Fruit fly (Drosophila melanogaster) whole organism, embryonic: Measurements from ENCODE around the gene Atg12.

ENCODE experiments used
- Asciz ChIP-seq: fragments of 200-800 bp; sonication (Bioruptor generic); optimal IDR thresholded peaks from 2 replicates; lab custom pipeline; 2017; ENCODE audit warnings: missing biosample characterization, mild to moderate bottlenecking, missing genetic modification characterization, missing genetic modification reagents
- Blimp-1 ChIP-seq: fragments of 200-800 bp; sonication (Bioruptor generic); optimal IDR thresholded peaks from 3 replicates; lab custom pipeline; 2018; ENCODE audit warnings: missing biosample characterization, missing genetic modification characterization, mild to moderate bottlenecking, moderate library complexity, missing genetic modification reagents
- CG11504 ChIP-seq: fragments of 200-800 bp; sonication (Bioruptor generic); optimal IDR thresholded peaks from 3 replicates; lab custom pipeline; 2019; ENCODE audit warnings: missing biosample characterization, mild to moderate bottlenecking, missing genetic modification characterization, moderate library complexity
- CG12219 ChIP-seq: fragments of 200-800 bp; sonication (Bioruptor generic); optimal IDR thresholded peaks from 3 replicates; lab custom pipeline; 2018; ENCODE audit warnings: missing biosample characterization, mild to moderate bottlenecking, missing genetic modification characterization
- CG12769 ChIP-seq: fragments of 200-800 bp; sonication (Bioruptor generic); optimal IDR thresholded peaks from 2 replicates; lab custom pipeline; 2019; ENCODE audit warnings: missing biosample characterization, mild to moderate bottlenecking, missing genetic modification characterization, moderate library complexity
- CG15269 ChIP-seq: fragments of 200-800 bp; sonication (Bioruptor generic); optimal IDR thresholded peaks from 2 replicates; lab custom pipeline; 2018; ENCODE audit warnings: missing biosample characterization, mild to moderate bottlenecking, missing genetic modification characterization, moderate library complexity
- CG17359 ChIP-seq: fragments of 200-800 bp; sonication (Bioruptor generic); optimal IDR thresholded peaks from 3 replicates; lab custom pipeline; 2018; ENCODE audit warnings: missing biosample characterization, mild to moderate bottlenecking, missing genetic modification characterization, moderate library complexity
- CG17361 ChIP-seq: fragments of 200-800 bp; sonication (Bioruptor generic); IDR thresholded peaks from 3 replicates; pipeline ENCODE4 v1.3.6; 2022; ENCODE audit warnings: missing biosample characterization, missing genetic modification characterization
- CG17829 ChIP-seq: fragments of 200-800 bp; optimal IDR thresholded peaks from 2 replicates; lab custom pipeline; 2019; ENCODE audit warnings: missing biosample characterization, mild to moderate bottlenecking, missing genetic modification characterization, moderate library complexity
- CG18262 ChIP-seq: fragments of 200-800 bp; optimal IDR thresholded peaks from 3 replicates; lab custom pipeline; 2019; ENCODE audit warnings: missing biosample characterization, mild to moderate bottlenecking, missing genetic modification characterization, moderate library complexity
- CG4328 ChIP-seq: fragments of 200-800 bp; sonication (Bioruptor generic); optimal IDR thresholded peaks from 3 replicates; lab custom pipeline; 2017; ENCODE audit warnings: missing biosample characterization, missing genetic modification reagents, missing genetic modification characterization
- CG5953 ChIP-seq: fragments of 200-800 bp; sonication (Bioruptor generic); IDR thresholded peaks from 2 replicates; pipeline ENCODE4 v1.3.6; 2022; ENCODE audit warnings: missing biosample characterization, missing genetic modification characterization
- CG6272 ChIP-seq: fragments of 200-800 bp; sonication (Bioruptor generic); IDR thresholded peaks from 2 replicates; pipeline ENCODE4 v1.3.6; 2022; ENCODE audit warnings: missing biosample characterization, missing genetic modification characterization
- CG8765 ChIP-seq: fragments of 200-800 bp; sonication (Bioruptor generic); IDR thresholded peaks from 2 replicates; pipeline ENCODE4 v1.3.6; 2022; ENCODE audit warnings: missing biosample characterization, missing genetic modification characterization
- CG8924 ChIP-seq: fragments of 200-800 bp; optimal IDR thresholded peaks from 3 replicates; lab custom pipeline; 2019; ENCODE audit warnings: missing biosample characterization, mild to moderate bottlenecking, missing genetic modification characterization, moderate library complexity
- CG9437 ChIP-seq: fragments of 200-800 bp; sonication (Bioruptor generic); optimal IDR thresholded peaks from 2 replicates; lab custom pipeline; 2018; ENCODE audit warnings: missing biosample characterization, mild to moderate bottlenecking, missing genetic modification characterization
- CG9727 ChIP-seq: fragments of 200-800 bp; sonication (Bioruptor generic); optimal IDR thresholded peaks from 3 replicates; lab custom pipeline; 2017; ENCODE audit warnings: missing biosample characterization, mild to moderate bottlenecking, missing genetic modification characterization
- Chrac-16 ChIP-seq: fragments of 200-800 bp; sonication (Bioruptor generic); optimal IDR thresholded peaks from 3 replicates; lab custom pipeline; 2016; ENCODE audit warnings: missing biosample characterization, missing genetic modification characterization
- D ChIP-seq, 2 experiments: fragments of 200-800 bp in 1 of 2; fragments of >200 bp in 1 of 2; sonication (Bioruptor generic) in 1 of 2; optimal IDR thresholded peaks; 2 replicates in 1 of 2; 3 replicates in 1 of 2; lab custom pipeline; 2017; ENCODE audit warnings: mild to moderate bottlenecking in 1 of 2, missing biosample characterization in 1 of 2, missing genetic modification characterization in 1 of 2, missing genetic modification reagents in 1 of 2
- Ets97D ChIP-seq: fragments of 200-800 bp; sonication (Bioruptor generic); optimal IDR thresholded peaks from 3 replicates; lab custom pipeline; 2016; ENCODE audit warnings: missing biosample characterization, missing genetic modification characterization
- HLHmδ ChIP-seq: fragments of 200-800 bp; sonication (Bioruptor generic); optimal IDR thresholded peaks from 2 replicates; lab custom pipeline; 2018; ENCODE audit warnings: missing biosample characterization, mild to moderate bottlenecking, missing genetic modification characterization, moderate library complexity
- Hr51 ChIP-seq, 2 experiments: fragments of 200-800 bp; sonication (Bioruptor generic); optimal IDR thresholded peaks; 2 replicates in 1 of 2; 3 replicates in 1 of 2; lab custom pipeline; 2016 to 2018; ENCODE audit warnings: missing biosample characterization in 2 of 2, missing genetic modification characterization in 2 of 2, mild to moderate bottlenecking in 1 of 2, moderate library complexity in 1 of 2
- Med ChIP-seq: fragments of 200-800 bp; sonication (Bioruptor generic); peaks from one replicate; lab custom pipeline; 2016; ENCODE audit warnings: missing biosample characterization, missing genetic modification characterization, mild to moderate bottlenecking, inconsistent platforms, moderate library complexity
- Nf-YA ChIP-seq: fragments of 200-800 bp; sonication (Bioruptor generic); IDR thresholded peaks from 2 replicates; pipeline ENCODE4 v1.3.6; 2022; ENCODE audit warnings: missing biosample characterization, missing genetic modification characterization
- Pdp1 ChIP-seq, 2 experiments: fragments of 200-800 bp; sonication (Bioruptor generic); optimal IDR thresholded peaks; 3 replicates each; lab custom pipeline; 2016; ENCODE audit warnings: missing biosample characterization in 2 of 2, missing genetic modification characterization in 2 of 2, mild to moderate bottlenecking in 1 of 2, moderate library complexity in 1 of 2
- Ravus ChIP-seq: fragments of 200-800 bp; sonication (Bioruptor generic); IDR thresholded peaks from 2 replicates; pipeline ENCODE4 v1.3.6; 2022; ENCODE audit warnings: missing biosample characterization, missing genetic modification characterization
- Scr ChIP-seq: fragments of 200-800 bp; sonication (Bioruptor generic); IDR thresholded peaks from 2 replicates; pipeline ENCODE4 v1.3.6; 2022; ENCODE audit warnings: missing biosample characterization, missing genetic modification characterization; ENCODE audit not compliant: partially characterized antibody
- Sox100B ChIP-seq: fragments of 200-800 bp; sonication (Bioruptor generic); optimal IDR thresholded peaks from 3 replicates; lab custom pipeline; 2018; ENCODE audit warnings: missing biosample characterization, mild to moderate bottlenecking, missing genetic modification characterization
- br ChIP-seq: fragments of >200 bp; optimal IDR thresholded peaks from 2 replicates; lab custom pipeline; 2017
- cg ChIP-seq: fragments of 200-800 bp; sonication (Bioruptor generic); optimal IDR thresholded peaks from 3 replicates; lab custom pipeline; 2019; ENCODE audit warnings: missing biosample characterization, mild to moderate bottlenecking, missing genetic modification characterization, moderate library complexity
- chinmo ChIP-seq: fragments of 200-800 bp; sonication (Bioruptor generic); IDR thresholded peaks from 4 replicates; pipeline ENCODE4 v1.3.6; 2022; ENCODE audit warnings: missing biosample characterization, missing genetic modification characterization; ENCODE audit not compliant: partially characterized antibody
- cwo ChIP-seq: fragments of 200-800 bp; sonication (Bioruptor generic); optimal IDR thresholded peaks from 3 replicates; lab custom pipeline; 2017; ENCODE audit warnings: missing biosample characterization, missing genetic modification characterization, mild to moderate bottlenecking, moderate library complexity, missing genetic modification reagents
- dimm ChIP-seq: fragments of 200-800 bp; sonication (Bioruptor generic); IDR thresholded peaks from 2 replicates; pipeline ENCODE4 v1.3.6; 2022; ENCODE audit warnings: missing biosample characterization, missing genetic modification characterization
- dmrt99B ChIP-seq: fragments of 200-800 bp; sonication (Bioruptor generic); optimal IDR thresholded peaks from 2 replicates; lab custom pipeline; 2018; ENCODE audit warnings: missing biosample characterization, mild to moderate bottlenecking, missing genetic modification characterization, moderate library complexity
- eve ChIP-seq, 2 experiments: fragments of >200 bp; optimal IDR thresholded peaks; 2 replicates each; lab custom pipeline; 2017; ENCODE audit warnings: missing biosample characterization in 2 of 2, missing genetic modification characterization in 2 of 2
- fd96Cb ChIP-seq: fragments of 200-800 bp; sonication (Bioruptor generic); optimal IDR thresholded peaks from 2 replicates; lab custom pipeline; 2018; ENCODE audit warnings: missing biosample characterization, mild to moderate bottlenecking, missing genetic modification characterization, moderate library complexity
- gce ChIP-seq: fragments of 200-800 bp; sonication (Bioruptor generic); IDR thresholded peaks from 3 replicates; pipeline ENCODE4 v1.3.6; 2022; ENCODE audit warnings: missing biosample characterization, missing genetic modification characterization
- lbe ChIP-seq: fragments of 200-800 bp; sonication (Bioruptor generic); optimal IDR thresholded peaks from 2 replicates; lab custom pipeline; 2016; ENCODE audit warnings: missing biosample characterization, mild to moderate bottlenecking, missing genetic modification characterization
- lola ChIP-seq, 3 experiments: fragments of >200 bp in 2 of 3; fragments of 200-800 bp in 1 of 3; sonication (Bioruptor generic) in 1 of 3; optimal IDR thresholded peaks; 2 replicates each; lab custom pipeline; 2017 to 2019; ENCODE audit warnings: missing biosample characterization in 3 of 3, missing genetic modification characterization in 3 of 3, mild to moderate bottlenecking in 1 of 3, moderate library complexity in 1 of 3
- nom ChIP-seq: fragments of 200-800 bp; sonication (Bioruptor generic); optimal IDR thresholded peaks from 2 replicates; lab custom pipeline; 2017; ENCODE audit warnings: missing biosample characterization, missing genetic modification characterization, mild to moderate bottlenecking, moderate library complexity, missing genetic modification reagents
- oc ChIP-seq: fragments of 200-800 bp; sonication (Bioruptor generic); optimal IDR thresholded peaks from 2 replicates; lab custom pipeline; 2018; ENCODE audit warnings: missing biosample characterization, mild to moderate bottlenecking, missing genetic modification characterization, moderate library complexity
- prd ChIP-seq, 3 experiments: fragments of >200 bp in 2 of 3; fragments of 200-800 bp in 1 of 3; sonication (Bioruptor generic) in 1 of 3; optimal IDR thresholded peaks in 2 of 3; IDR thresholded peaks in 1 of 3; 2 replicates in 2 of 3; 3 replicates in 1 of 3; pipeline versions ENCODE4 v1.3.6 to Lab custom; 2017 to 2022; ENCODE audit warnings: missing biosample characterization in 1 of 3, missing genetic modification characterization in 1 of 3
- pros ChIP-seq: fragments of 200-800 bp; sonication (Bioruptor generic); optimal IDR thresholded peaks from 3 replicates; lab custom pipeline; 2019; ENCODE audit warnings: missing biosample characterization, mild to moderate bottlenecking, missing genetic modification characterization, moderate library complexity
- psq ChIP-seq: fragments of 200-800 bp; sonication (Bioruptor generic); optimal IDR thresholded peaks from 2 replicates; lab custom pipeline; 2017; ENCODE audit warnings: missing biosample characterization, missing genetic modification characterization
- schlank ChIP-seq: fragments of 200-800 bp; sonication (Bioruptor generic); optimal IDR thresholded peaks from 2 replicates; lab custom pipeline; 2018; ENCODE audit warnings: missing biosample characterization, mild to moderate bottlenecking, missing genetic modification characterization
- sens ChIP-seq: fragments of 200-800 bp; sonication (Bioruptor generic); peaks from one replicate; lab custom pipeline; 2016; ENCODE audit warnings: missing biosample characterization, missing genetic modification characterization
- vvl ChIP-seq: fragments of 200-800 bp; sonication (Bioruptor generic); IDR thresholded peaks from 2 replicates; pipeline ENCODE4 v1.3.6; 2022; ENCODE audit warnings: missing biosample characterization, missing genetic modification characterization

Atg12 gene

DNA sequence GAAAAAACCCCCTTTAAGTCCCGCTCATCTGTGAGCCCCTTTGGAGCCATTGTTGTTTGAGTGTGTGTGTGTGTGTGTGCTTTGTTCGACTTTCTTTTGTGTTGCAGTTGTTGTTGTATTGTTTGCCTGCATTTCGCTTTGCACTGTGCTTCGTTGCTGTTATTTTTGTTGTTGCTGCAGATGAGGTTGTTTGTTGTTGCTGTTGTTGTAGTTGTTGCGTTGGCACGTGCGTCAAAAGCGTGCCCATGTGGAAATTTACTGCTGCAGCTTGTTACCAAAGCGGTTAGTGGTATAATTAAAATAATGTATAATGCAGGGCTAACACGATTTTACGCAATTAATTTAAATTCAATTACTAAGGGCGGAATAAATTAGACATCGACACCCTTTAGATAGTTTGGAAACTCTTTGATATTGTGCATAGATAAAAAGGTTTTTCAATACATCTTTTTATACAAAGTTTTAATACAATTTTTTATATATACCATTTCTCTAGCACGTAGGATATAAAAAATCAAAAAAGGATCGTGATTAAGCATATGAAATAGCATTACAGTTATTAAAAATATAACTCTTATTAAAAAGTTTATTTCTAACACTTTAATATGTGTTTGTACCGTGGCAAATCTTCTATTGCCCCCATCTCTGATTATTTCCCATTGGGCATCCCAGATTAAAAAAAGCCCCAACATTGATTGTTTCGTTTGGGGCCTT lies 46.4 kb upstream of the Atg12 start:
- TF ChIP-seq fd96Cb (tag; lab: Kevin White, UChicago) (no peak), Asciz (no peak), CG5953 (no peak), CG6272 (GFP tag; lab: Robert Waterston, UW) (0 out of 2 replicates have a peak, but pooled peaks have one; percentile 12), CG9727 (no peak), lola (GFP tag; optimal IDR thresholded peaks at IDR 0.05; lab: Kevin White, UChicago) (no peak), pros (peak; percentile 44), CG17359 (tag; lab: Kevin White, UChicago) (peak; percentile 13), gce (GFP tag; lab: Robert Waterston, UW) (0 out of 3 replicates have a peak, but pooled peaks have one; percentile 29), prd (optimal IDR thresholded peaks at IDR 0.05; lab: Kevin White, UChicago) (no peak), prd (GFP tag; IDR thresholded peaks at IDR 0.05; lab: Robert Waterston, UW) (0 out of 3 replicates have a peak, but pooled peaks have one; percentile 6), dmrt99B (tag; lab: Kevin White, UChicago) (peak; percentile 26), dimm (GFP tag; lab: Robert Waterston, UW) (no peak), Pdp1 (GFP tag; optimal IDR thresholded peaks at IDR 0.05; lab: Kevin White, UChicago) (peak in 1 of 2 experiments; percentile 23), CG4328 (no peak), CG8765 (GFP tag; lab: Robert Waterston, UW) (no peak), Hr51 (GFP tag; optimal IDR thresholded peaks at IDR 0.05; lab: Kevin White, UChicago) (peak in 1 of 2 experiments; percentile 13), CG17361 (GFP tag; lab: Robert Waterston, UW) (peak; percentile 24; the same call in 1 of the 3 replicates), Ets97D (GFP tag; lab: Kevin White, UChicago) (no peak), CG12769 (tag; lab: Kevin White, UChicago) (peak; percentile 23), Blimp-1 (GFP tag; lab: Kevin White, UChicago) (peak; percentile 13), lbe (no peak), HLHmδ (peak; percentile 77), CG17829 (peak; percentile 12), Ravus (GFP tag; lab: Robert Waterston, UW) (no peak), Sox100B (GFP tag; lab: Kevin White, UChicago) (peak; percentile 31), cg (peak; percentile 75), Med (GFP tag; lab: Kevin White, UChicago) (peak; percentile 72), CG11504 (tag; lab: Kevin White, UChicago) (peak; percentile 53), Scr (GFP tag; lab: Robert Waterston, UW) (no peak), CG9437 (GFP tag; lab: Kevin White, UChicago) (peak; percentile 4), sens (peak; percentile 44), CG12219 (GFP tag; lab: Kevin White, UChicago) (no peak), chinmo (peak; percentile 63; the same call in 2 of the 4 replicates), nom (GFP tag; lab: Kevin White, UChicago) (peak; percentile 39), Nf-YA (no peak), CG18262 (tag; lab: Kevin White, UChicago) (peak; percentile 94), D (optimal IDR thresholded peaks at IDR 0.05; lab: Kevin White, UChicago) (no peak), D (GFP tag; optimal IDR thresholded peaks at IDR 0.05; lab: Kevin White, UChicago) (peak; percentile 11), eve (GFP tag; optimal IDR thresholded peaks at IDR 0.05; lab: Kevin White, UChicago) (peak in 1 of 2 experiments; percentile 47), schlank (tag; lab: Kevin White, UChicago) (no peak), cwo (peak; percentile 78), br (lab: Kevin White, UChicago) (no peak), CG8924 (tag; lab: Kevin White, UChicago) (peak; percentile 15), vvl (GFP tag; lab: Robert Waterston, UW) (peak; percentile 71), psq (peak; percentile 53), Chrac-16 (GFP tag; lab: Kevin White, UChicago) (no peak), oc (tag; lab: Kevin White, UChicago) (peak; percentile 93), CG15269 (tag; lab: Kevin White, UChicago) (peak; percentile 6)
